Worm (Caenorhabditis elegans): ENCODE data around the gene C49C8.5.

ce11 chrIV:8668635-8669034, 15.2 kb upstream of the C49C8.5 start, which contains the start of gene cdh-5:
- TF ChIP-seq him-1 (tag; optimal IDR thresholded peaks at IDR 0.05): no peak
- no peak for TF ChIP-seq dao-5 (tag; optimal IDR thresholded peaks at IDR 0.05)

Data from whole organism, L4/young adult.